Worm (Caenorhabditis elegans): Measurements from ENCODE around the gene pals-33.

DNA sequence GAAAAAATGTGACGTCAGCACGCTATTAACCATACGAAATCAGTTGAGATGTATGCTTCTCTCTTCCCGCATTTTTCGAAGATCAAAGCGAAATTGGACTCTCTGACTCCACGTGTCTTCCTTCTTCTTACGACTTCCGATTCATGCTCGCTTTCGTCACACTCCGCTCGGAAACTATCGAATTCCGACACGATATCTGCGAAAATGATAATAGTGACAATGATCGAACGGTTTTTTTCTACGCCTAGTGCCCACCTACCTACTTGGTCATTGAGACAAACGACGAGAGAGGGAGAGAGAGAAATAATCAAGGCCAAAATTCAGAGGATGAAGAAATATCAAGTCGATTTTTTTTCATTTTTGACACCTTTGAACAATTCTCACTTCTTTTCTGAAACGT, 20.5 kb downstream of the pals-33 start:
- TF ChIP-seq T22C8.4 (GFP tag; IDR thresholded peaks at IDR 0.05) (no peak), cog-1 (tag; optimal IDR thresholded peaks at IDR 0.05) (no peak), ztf-29 (GFP tag; IDR thresholded peaks at IDR 0.05) (no peak), flt-1 (GFP tag; IDR thresholded peaks at IDR 0.05) (no peak), tab-1 (GFP tag; IDR thresholded peaks at IDR 0.05) (no peak), ref-1 (GFP tag; conservative IDR thresholded peaks at IDR 0.05) (no peak)

Measured in whole organism, midembryonic.